Fruit fly (Drosophila melanogaster): ENCODE measurements around the gene CG13599.
A peak's percentile ranks its signal among the peaks of the same experiment; 100 is the strongest.

The CG13599 gene

dm6 chr3R:23887096-23887421 is 44.4 kb upstream of the CG13599 start (continued):
- TF ChIP-seq sd (tag; optimal IDR thresholded peaks at IDR 0.05) (peak; percentile 65), CG6254 (GFP tag; optimal IDR thresholded peaks at IDR 0.05) (peak; percentile 91), CG16815 (GFP tag; optimal IDR thresholded peaks at IDR 0.05) (peak; percentile 94), gsb-n (tag; optimal IDR thresholded peaks at IDR 0.05) (peak; percentile 98), CG11504 (tag; optimal IDR thresholded peaks at IDR 0.05) (peak; percentile 93), CG32772 (GFP tag; IDR thresholded peaks at IDR 0.05) (peak; percentile 92), Mes4 (GFP tag; optimal IDR thresholded peaks at IDR 0.05) (peak; percentile 3), CG11696 (GFP tag; IDR thresholded peaks at IDR 0.05) (peak; percentile 80), wdn (GFP tag; IDR thresholded peaks at IDR 0.05) (peak; percentile 76), gem (tag; optimal IDR thresholded peaks at IDR 0.05) (peak; percentile 98), CG2116 (GFP tag; optimal IDR thresholded peaks at IDR 0.05) (peak; percentile 45), chm (GFP tag; IDR thresholded peaks at IDR 0.05) (peak; percentile 96; the same call in 1 of the 2 replicates), trem (tag; optimal IDR thresholded peaks at IDR 0.05) (peak; percentile 96), gsb (GFP tag; IDR thresholded peaks at IDR 0.05) (peak; percentile 72), CG4282 (GFP tag; optimal IDR thresholded peaks at IDR 0.05) (no peak), grau (tag; optimal IDR thresholded peaks at IDR 0.05) (peak; percentile 91), al (GFP tag; IDR thresholded peaks at IDR 0.05) (peak; percentile 54), MESR4 (GFP tag; optimal IDR thresholded peaks at IDR 0.05) (peak; percentile 20), btn (GFP tag; optimal IDR thresholded peaks at IDR 0.05) (peak; percentile 12), CG1603 (tag; optimal IDR thresholded peaks at IDR 0.05) (peak; percentile 79), Sin3A (optimal IDR thresholded peaks at IDR 0.05) (no peak), CG31441 (GFP tag; IDR thresholded peaks at IDR 0.05) (peak; percentile 91), MBD-R2 (GFP tag; IDR thresholded peaks at IDR 0.05) (peak; percentile 60), so (GFP tag; IDR thresholded peaks at IDR 0.05) (peak; percentile 92), CG17802 (tag; optimal IDR thresholded peaks at IDR 0.05) (peak; percentile 82), sc (optimal IDR thresholded peaks at IDR 0.05) (no peak), sc (GFP tag; optimal IDR thresholded peaks at IDR 0.05) (peak; percentile 94), CG15011 (GFP tag; optimal IDR thresholded peaks at IDR 0.05) (peak; percentile 77), CG8359 (GFP tag; optimal IDR thresholded peaks at IDR 0.05; ENCODE audit: borderline replicate concordance) (peak; percentile 88), Hr3 (GFP tag; optimal IDR thresholded peaks at IDR 0.05) (peak; percentile 94), CG4404 (GFP tag; IDR thresholded peaks at IDR 0.05) (peak; percentile 94), CG7357 (GFP tag; IDR thresholded peaks at IDR 0.05) (peak; percentile 83), NFAT (GFP tag; IDR thresholded peaks at IDR 0.05) (peak; percentile 42; the same call in 1 of the 2 replicates), dysf (GFP tag; IDR thresholded peaks at IDR 0.05) (peak; percentile 89), CG15269 (tag; optimal IDR thresholded peaks at IDR 0.05) (peak; percentile 91), Chrac-16 (GFP tag; optimal IDR thresholded peaks at IDR 0.05) (peak; percentile 92), CG10209 (GFP tag; optimal IDR thresholded peaks at IDR 0.05) (peak; percentile 90), NfI (GFP tag; optimal IDR thresholded peaks at IDR 0.05) (peak; percentile 86), GATAe (GFP tag; conservative IDR thresholded peaks at IDR 0.05) (peak; percentile 32; the same call in 1 of the 2 replicates), Bteb2 (GFP tag; optimal IDR thresholded peaks at IDR 0.05) (peak; percentile 22), lbe (GFP tag; optimal IDR thresholded peaks at IDR 0.05) (peak; percentile 86), tna (GFP tag; IDR thresholded peaks at IDR 0.05; ENCODE audit: partially characterized antibody) (no peak), CG15514 (GFP tag; optimal IDR thresholded peaks at IDR 0.05) (peak; percentile 58), CG8765 (GFP tag; IDR thresholded peaks at IDR 0.05) (peak; percentile 83), ems (GFP tag; optimal IDR thresholded peaks at IDR 0.05) (peak; percentile 66), insv (GFP tag; optimal IDR thresholded peaks at IDR 0.05) (peak in 1 of 2 experiments; percentile 7), CG13296 (GFP tag; optimal IDR thresholded peaks at IDR 0.05) (peak; percentile 67)
